Worm (Caenorhabditis elegans) whole organism, late embryonic: Measurements from ENCODE around the gene F59B10.4.

Experiments
- pha-4 ChIP-seq: fragments of 150-350 bp; optimal IDR thresholded peaks from 2 replicates; lab custom pipeline; 2018; ENCODE audit warnings: missing biosample characterization, missing genetic modification reagents, missing genetic modification characterization
- syd-9 ChIP-seq: sonication (generic microtip); optimal IDR thresholded peaks from 2 replicates; lab custom pipeline; 2016; ENCODE audit warnings: mild to moderate bottlenecking, missing genetic modification characterization, moderate library complexity, missing compliant biosample characterization

DNA sequence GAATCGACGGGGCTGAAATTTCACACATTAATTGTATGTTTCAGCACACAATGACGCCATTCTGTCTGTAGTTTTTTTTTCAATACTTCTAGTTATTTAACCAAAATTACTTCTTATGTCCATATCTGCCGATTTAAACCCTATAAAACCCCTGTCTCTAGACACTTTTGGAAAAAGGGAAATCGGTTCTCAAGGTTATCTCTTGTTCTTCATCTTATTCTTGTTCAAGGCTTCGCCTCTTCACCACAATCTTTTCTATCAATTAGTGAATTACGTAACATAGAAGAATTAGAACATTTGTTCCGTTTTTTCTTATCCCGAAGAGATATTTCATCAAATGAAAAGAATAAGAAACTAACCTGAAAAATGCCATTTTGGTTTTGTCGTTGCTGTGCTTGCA, 18.2 kb downstream of the F59B10.4 start:
- no peak for TF ChIP-seq pha-4
- no peak for TF ChIP-seq syd-9
